Fruit fly (Drosophila melanogaster) whole organism: Measurements from ENCODE around the gene Glyat.

Experiments
- CG8478 ChIP-seq: fragments of >200 bp; optimal IDR thresholded peaks from 2 replicates; lab custom pipeline; 2018; ENCODE audit warnings: inconsistent platforms
- Dll ChIP-seq: fragments of >200 bp; optimal IDR thresholded peaks from 2 replicates; lab custom pipeline; 2017
- EcR ChIP-seq, 2 experiments: fragments of >200 bp; optimal IDR thresholded peaks; 2 replicates each; lab custom pipeline; 2017; ENCODE audit warnings: missing biosample characterization in 2 of 2, missing genetic modification characterization in 2 of 2, missing genetic modification reagents in 2 of 2
- pan ChIP-seq: fragments of >200 bp; optimal IDR thresholded peaks from 2 replicates; lab custom pipeline; 2017
- psq ChIP-seq: fragments of >200 bp; optimal IDR thresholded peaks from 2 replicates; lab custom pipeline; 2017
- usp ChIP-seq: fragments of >200 bp; optimal IDR thresholded peaks from 2 replicates; lab custom pipeline; 2017; ENCODE audit warnings: missing biosample characterization, missing genetic modification characterization, mixed read lengths

The Glyat gene

dm6 chr2L:7964611-7965010, 45.8 kb downstream of the Glyat start:
- no peak for TF ChIP-seq CG8478 (lab: Kevin White, UChicago)
- TF ChIP-seq psq (lab: Kevin White, UChicago): no peak
- TF ChIP-seq pan (lab: Kevin White, UChicago): no peak
- no peak for TF ChIP-seq usp (GFP tag; lab: Kevin White, UChicago)
- TF ChIP-seq Dll (lab: Kevin White, UChicago): no peak
- no peak for TF ChIP-seq EcR (GFP tag; optimal IDR thresholded peaks at IDR 0.05; lab: Kevin White, UChicago)

dm6 chr2L:7962881-7963280, 47.6 kb downstream of the Glyat start:
- TF ChIP-seq Dll (lab: Kevin White, UChicago): no peak
- TF ChIP-seq CG8478 (lab: Kevin White, UChicago): no peak
- TF ChIP-seq pan (lab: Kevin White, UChicago): no peak
- TF ChIP-seq EcR (GFP tag; optimal IDR thresholded peaks at IDR 0.05; lab: Kevin White, UChicago): no peak
- TF ChIP-seq psq (lab: Kevin White, UChicago): no peak
- TF ChIP-seq usp (GFP tag; lab: Kevin White, UChicago): no peak

dm6 chr2L:7962237-7962636, 48.2 kb downstream of the Glyat start:
- no peak for TF ChIP-seq Dll (lab: Kevin White, UChicago)
- TF ChIP-seq EcR (GFP tag; optimal IDR thresholded peaks at IDR 0.05; lab: Kevin White, UChicago): peak; percentile 45 to 70

DNA sequence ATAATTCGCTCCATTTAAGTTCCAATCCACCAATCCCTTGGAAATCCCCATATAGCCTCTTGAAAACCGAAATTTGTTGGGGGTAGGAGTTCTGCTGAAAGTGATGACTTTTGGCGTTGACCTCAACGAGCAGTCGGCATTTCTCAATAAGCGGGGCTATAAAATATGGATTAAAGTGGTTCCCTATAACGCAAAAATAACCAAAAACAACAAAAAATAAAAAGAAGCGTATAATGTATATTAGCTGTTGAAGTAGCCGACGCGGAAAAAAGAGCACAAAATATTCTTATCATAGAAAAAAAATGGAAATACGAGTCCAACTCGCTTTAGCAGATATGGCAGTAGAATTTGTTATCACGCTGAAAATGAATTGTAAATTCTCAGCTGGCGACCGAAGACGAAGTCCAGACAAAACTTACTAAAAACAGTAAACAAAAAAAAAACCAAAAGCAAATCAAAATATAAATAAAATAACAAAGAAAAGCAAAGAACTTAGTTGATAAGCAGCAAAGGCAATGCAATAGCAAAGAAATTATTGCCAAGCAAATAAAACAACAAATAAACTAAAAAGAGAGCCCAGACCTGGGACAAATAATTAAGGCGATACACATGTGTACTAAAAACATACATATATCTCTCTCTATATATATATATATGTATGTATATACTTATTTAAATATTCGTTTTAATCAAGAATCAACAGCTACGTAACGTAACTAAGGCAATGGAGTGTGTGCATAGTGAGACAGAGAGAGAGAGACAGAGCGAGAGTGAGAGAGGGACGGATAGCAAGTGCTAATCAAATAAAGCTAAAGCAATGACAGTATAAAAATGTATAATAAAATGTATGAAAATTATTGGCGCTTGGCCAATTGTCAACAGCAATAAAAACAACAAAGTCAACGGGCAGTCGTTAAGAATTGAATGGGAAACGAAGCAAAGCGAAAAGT, 49.6 kb downstream of the Glyat start:
- TF ChIP-seq CG8478 (lab: Kevin White, UChicago) (no peak), EcR (GFP tag; optimal IDR thresholded peaks at IDR 0.05; lab: Kevin White, UChicago) (no peak), pan (lab: Kevin White, UChicago) (no peak), Dll (lab: Kevin White, UChicago) (no peak), usp (GFP tag; lab: Kevin White, UChicago) (no peak), psq (lab: Kevin White, UChicago) (no peak)
